Worm (Caenorhabditis elegans) whole organism, L3 larva: ENCODE results near the gene ZK1307.4.

Source experiments
- ZK546.5 ChIP-seq: sonication (generic microtip); optimal IDR thresholded peaks from 2 replicates; lab custom pipeline; 2017; ENCODE audit warnings: missing biosample characterization, missing genetic modification characterization
- ama-1 ChIP-seq: fragments of 150-350 bp; optimal IDR thresholded peaks from 2 replicates; lab custom pipeline; 2018
- lsy-12 ChIP-seq: sonication (generic microtip); optimal IDR thresholded peaks from 2 replicates; lab custom pipeline; 2016; ENCODE audit warnings: mild to moderate bottlenecking, missing genetic modification characterization, missing compliant biosample characterization
- nhr-77 ChIP-seq: fragments of 150-350 bp; optimal IDR thresholded peaks from 2 replicates; lab custom pipeline; 2014; ENCODE audit warnings: missing biosample characterization, missing genetic modification characterization
- snpc-4 ChIP-seq: fragments of 150-350 bp; optimal IDR thresholded peaks from 2 replicates; lab custom pipeline; 2014; ENCODE audit warnings: missing biosample characterization, missing genetic modification characterization
- tbx-2 ChIP-seq: sonication (generic microtip); optimal IDR thresholded peaks from 2 replicates; lab custom pipeline; 2016; ENCODE audit warnings: mild to moderate bottlenecking, missing genetic modification characterization, missing compliant biosample characterization

DNA sequence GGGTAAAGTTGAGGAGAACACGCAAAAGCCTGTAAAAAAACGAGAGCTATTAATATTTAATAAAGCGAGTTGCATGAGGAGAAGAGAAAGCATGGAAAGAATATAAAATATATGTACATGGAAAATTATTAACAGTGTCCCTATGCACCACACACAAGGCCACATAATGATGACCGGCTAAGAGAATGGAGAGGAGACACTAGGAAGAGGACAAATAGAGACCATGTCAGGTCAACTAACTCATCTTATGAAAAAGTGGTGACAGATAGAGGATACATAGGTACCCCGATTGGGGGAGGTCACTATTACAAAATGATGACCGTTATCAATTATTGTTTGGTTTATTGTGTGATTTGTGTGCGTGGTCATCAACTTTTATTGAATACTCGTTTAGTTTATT is 7.2 kb downstream of the ZK1307.4 start, which contains the start of gene fzr-1:
- TF ChIP-seq ZK546.5 (tag; lab: Kevin White, UChicago): no peak
- TF ChIP-seq ama-1 (lab: Kevin White, UChicago): no peak
- no peak for TF ChIP-seq nhr-77 (tag; lab: Kevin White, UChicago)
- no peak for TF ChIP-seq snpc-4 (tag; lab: Kevin White, UChicago)
- TF ChIP-seq lsy-12 (tag; lab: Kevin White, UChicago): no peak
- no peak for TF ChIP-seq tbx-2 (tag; lab: Kevin White, UChicago)
